Fruit fly (Drosophila melanogaster) whole organism, embryonic: ENCODE measurements around the gene CG32829.

Experiments
- Aef1 ChIP-seq: fragments of 200-800 bp; sonication (Bioruptor generic); IDR thresholded peaks from 3 replicates; pipeline ENCODE4 v1.3.6; 2022; ENCODE audit warnings: missing biosample characterization, missing genetic modification characterization
- CG10209 ChIP-seq: fragments of 200-800 bp; sonication (Bioruptor generic); optimal IDR thresholded peaks from 3 replicates; lab custom pipeline; 2017; ENCODE audit warnings: missing biosample characterization, mild to moderate bottlenecking, missing genetic modification characterization, missing genetic modification reagents
- CG10274 ChIP-seq: fragments of 200-800 bp; sonication (Bioruptor generic); optimal IDR thresholded peaks from 3 replicates; lab custom pipeline; 2017; ENCODE audit warnings: missing biosample characterization, mild to moderate bottlenecking, missing genetic modification characterization
- CG10979 ChIP-seq: fragments of 200-800 bp; sonication (Bioruptor generic); optimal IDR thresholded peaks from 2 replicates; lab custom pipeline; 2018; ENCODE audit warnings: missing biosample characterization, mild to moderate bottlenecking, missing genetic modification characterization, moderate library complexity
- CG12659 ChIP-seq: fragments of 200-800 bp; sonication (Bioruptor generic); optimal IDR thresholded peaks from 3 replicates; lab custom pipeline; 2017; ENCODE audit warnings: mild to moderate bottlenecking, missing biosample characterization, missing genetic modification reagents, missing genetic modification characterization
- CG13775 ChIP-seq: fragments of 200-800 bp; sonication (Bioruptor generic); optimal IDR thresholded peaks from 3 replicates; lab custom pipeline; 2017; ENCODE audit warnings: missing biosample characterization, mild to moderate bottlenecking, missing genetic modification characterization
- CG15514 ChIP-seq: fragments of 200-800 bp; sonication (Bioruptor generic); optimal IDR thresholded peaks from 3 replicates; lab custom pipeline; 2017; ENCODE audit warnings: missing biosample characterization, missing genetic modification characterization, mild to moderate bottlenecking, moderate library complexity, missing genetic modification reagents
- CG15696 ChIP-seq: fragments of 200-800 bp; sonication (Bioruptor generic); optimal IDR thresholded peaks from 2 replicates; lab custom pipeline; 2019; ENCODE audit warnings: missing biosample characterization, mild to moderate bottlenecking, missing genetic modification characterization, moderate library complexity
- CG17912 ChIP-seq: fragments of 200-800 bp; sonication (Bioruptor generic); optimal IDR thresholded peaks from 2 replicates; lab custom pipeline; 2018; ENCODE audit warnings: missing biosample characterization, mild to moderate bottlenecking, missing genetic modification characterization
- CG18262 ChIP-seq: fragments of 200-800 bp; optimal IDR thresholded peaks from 3 replicates; lab custom pipeline; 2019; ENCODE audit warnings: missing biosample characterization, mild to moderate bottlenecking, missing genetic modification characterization, moderate library complexity
- CG2129 ChIP-seq: fragments of 200-800 bp; sonication (Bioruptor generic); IDR thresholded peaks from 2 replicates; pipeline ENCODE4 v1.3.6; 2022; ENCODE audit warnings: missing biosample characterization, missing genetic modification characterization; ENCODE audit not compliant: partially characterized antibody
- CG2202 ChIP-seq: fragments of 200-800 bp; sonication (Bioruptor generic); optimal IDR thresholded peaks from 2 replicates; lab custom pipeline; 2018; ENCODE audit warnings: missing biosample characterization, mild to moderate bottlenecking, missing genetic modification characterization
- CG33557 ChIP-seq: fragments of 200-800 bp; sonication (Bioruptor generic); optimal IDR thresholded peaks from 2 replicates; lab custom pipeline; 2019; ENCODE audit warnings: missing biosample characterization, mild to moderate bottlenecking, missing genetic modification characterization, moderate library complexity
- CG34376 ChIP-seq: fragments of 200-800 bp; sonication (Bioruptor generic); optimal IDR thresholded peaks from 2 replicates; lab custom pipeline; 2018; ENCODE audit warnings: missing biosample characterization, mild to moderate bottlenecking, missing genetic modification characterization
- CG34422 ChIP-seq: fragments of 200-800 bp; sonication (Bioruptor generic); IDR thresholded peaks from 3 replicates; pipeline ENCODE4 v1.3.6; 2022; ENCODE audit warnings: missing biosample characterization, missing genetic modification characterization
- CG4328 ChIP-seq: fragments of 200-800 bp; sonication (Bioruptor generic); optimal IDR thresholded peaks from 3 replicates; lab custom pipeline; 2017; ENCODE audit warnings: missing biosample characterization, missing genetic modification reagents, missing genetic modification characterization
- CG6272 ChIP-seq: fragments of 200-800 bp; sonication (Bioruptor generic); IDR thresholded peaks from 2 replicates; pipeline ENCODE4 v1.3.6; 2022; ENCODE audit warnings: missing biosample characterization, missing genetic modification characterization
- CG6765 ChIP-seq: fragments of 200-800 bp; sonication (Bioruptor generic); optimal IDR thresholded peaks from 3 replicates; lab custom pipeline; 2017; ENCODE audit warnings: missing biosample characterization, mild to moderate bottlenecking, missing genetic modification characterization
- CG9215 ChIP-seq: fragments of 200-800 bp; sonication (Bioruptor generic); IDR thresholded peaks from 2 replicates; pipeline ENCODE4 v1.3.6; 2022; ENCODE audit warnings: missing biosample characterization, missing genetic modification characterization
- CG9817 ChIP-seq: fragments of 200-800 bp; sonication (Bioruptor generic); optimal IDR thresholded peaks from 2 replicates; lab custom pipeline; 2018; ENCODE audit warnings: missing biosample characterization, mild to moderate bottlenecking, missing genetic modification characterization, moderate library complexity
- Chrac-16 ChIP-seq: fragments of 200-800 bp; sonication (Bioruptor generic); optimal IDR thresholded peaks from 3 replicates; lab custom pipeline; 2016; ENCODE audit warnings: missing biosample characterization, missing genetic modification characterization
- Doc3 ChIP-seq: fragments of 200-800 bp; sonication (Bioruptor generic); IDR thresholded peaks from 3 replicates; pipeline ENCODE4 v1.3.6; 2022; ENCODE audit warnings: missing biosample characterization, missing genetic modification characterization; ENCODE audit not compliant: partially characterized antibody
- Fer1 ChIP-seq: fragments of 200-800 bp; sonication (Bioruptor generic); optimal IDR thresholded peaks from 2 replicates; lab custom pipeline; 2017; ENCODE audit warnings: missing biosample characterization, mild to moderate bottlenecking, missing genetic modification characterization
- MESR4 ChIP-seq: fragments of 200-800 bp; sonication (Bioruptor generic); optimal IDR thresholded peaks from 2 replicates; lab custom pipeline; 2018; ENCODE audit warnings: missing biosample characterization, mild to moderate bottlenecking, missing genetic modification characterization, moderate library complexity
- PHDP ChIP-seq: fragments of 200-800 bp; sonication (Bioruptor generic); optimal IDR thresholded peaks from 3 replicates; lab custom pipeline; 2018; ENCODE audit warnings: missing biosample characterization, mild to moderate bottlenecking, missing genetic modification characterization, moderate library complexity
- amos ChIP-seq: fragments of 200-800 bp; sonication (Bioruptor generic); IDR thresholded peaks from 2 replicates; pipeline ENCODE4 v1.3.6; 2022; ENCODE audit warnings: missing biosample characterization, missing genetic modification characterization; ENCODE audit not compliant: partially characterized antibody
- aop ChIP-seq: fragments of 200-800 bp; sonication (Bioruptor generic); IDR thresholded peaks from 2 replicates; pipeline ENCODE4 v1.3.6; 2022; ENCODE audit warnings: missing biosample characterization, missing genetic modification characterization
- bab2 ChIP-seq: fragments of 200-800 bp; sonication (Bioruptor generic); optimal IDR thresholded peaks from 2 replicates; lab custom pipeline; 2016; ENCODE audit warnings: missing biosample characterization, missing genetic modification characterization
- bbx ChIP-seq: fragments of 200-800 bp; sonication (Bioruptor generic); IDR thresholded peaks from 2 replicates; pipeline ENCODE4 v1.3.6; 2022; ENCODE audit warnings: missing biosample characterization, missing genetic modification characterization; ENCODE audit not compliant: partially characterized antibody
- caup ChIP-seq: fragments of 200-800 bp; sonication (Bioruptor generic); optimal IDR thresholded peaks from 3 replicates; lab custom pipeline; 2017; ENCODE audit warnings: missing biosample characterization, mild to moderate bottlenecking, missing genetic modification characterization, moderate library complexity; ENCODE audit not compliant: severe bottlenecking
- cwo ChIP-seq: fragments of 200-800 bp; sonication (Bioruptor generic); optimal IDR thresholded peaks from 3 replicates; lab custom pipeline; 2017; ENCODE audit warnings: missing biosample characterization, missing genetic modification characterization, mild to moderate bottlenecking, moderate library complexity, missing genetic modification reagents
- dmrt11E ChIP-seq: fragments of 200-800 bp; sonication (Bioruptor generic); optimal IDR thresholded peaks from 3 replicates; lab custom pipeline; 2018; ENCODE audit warnings: missing biosample characterization, mild to moderate bottlenecking, missing genetic modification characterization, moderate library complexity
- dpn ChIP-seq, 2 experiments: fragments of 200-800 bp; sonication (Bioruptor generic); optimal IDR thresholded peaks; 3 replicates each; lab custom pipeline; 2016; ENCODE audit warnings: missing biosample characterization in 2 of 2, missing genetic modification characterization in 2 of 2
- exex ChIP-seq: fragments of 200-800 bp; sonication (Bioruptor generic); optimal IDR thresholded peaks from 4 replicates; lab custom pipeline; 2018; ENCODE audit warnings: missing biosample characterization, mild to moderate bottlenecking, missing genetic modification characterization, moderate library complexity
- inv ChIP-seq: fragments of 200-800 bp; sonication (Bioruptor generic); IDR thresholded peaks from 2 replicates; pipeline ENCODE4 v1.3.6; 2022; ENCODE audit warnings: missing biosample characterization, missing genetic modification characterization; ENCODE audit not compliant: partially characterized antibody
- lola ChIP-seq, 3 experiments: fragments of >200 bp in 2 of 3; fragments of 200-800 bp in 1 of 3; sonication (Bioruptor generic) in 1 of 3; optimal IDR thresholded peaks; 2 replicates each; lab custom pipeline; 2017 to 2019; ENCODE audit warnings: missing biosample characterization in 3 of 3, missing genetic modification characterization in 3 of 3, mild to moderate bottlenecking in 1 of 3, moderate library complexity in 1 of 3
- nom ChIP-seq: fragments of 200-800 bp; sonication (Bioruptor generic); optimal IDR thresholded peaks from 2 replicates; lab custom pipeline; 2017; ENCODE audit warnings: missing biosample characterization, missing genetic modification characterization, mild to moderate bottlenecking, moderate library complexity, missing genetic modification reagents
- onecut ChIP-seq: fragments of 200-800 bp; sonication (Bioruptor generic); IDR thresholded peaks from 2 replicates; pipeline ENCODE4 v1.3.6; 2022; ENCODE audit warnings: missing biosample characterization, missing genetic modification characterization
- prd ChIP-seq, 3 experiments: fragments of >200 bp in 2 of 3; fragments of 200-800 bp in 1 of 3; sonication (Bioruptor generic) in 1 of 3; optimal IDR thresholded peaks in 2 of 3; IDR thresholded peaks in 1 of 3; 2 replicates in 2 of 3; 3 replicates in 1 of 3; pipeline versions ENCODE4 v1.3.6 to Lab custom; 2017 to 2022; ENCODE audit warnings: missing biosample characterization in 1 of 3, missing genetic modification characterization in 1 of 3
- pzg ChIP-seq: fragments of 200-800 bp; sonication (Bioruptor generic); optimal IDR thresholded peaks from 3 replicates; lab custom pipeline; 2018; ENCODE audit warnings: missing biosample characterization, mild to moderate bottlenecking, missing genetic modification characterization, moderate library complexity
- repo ChIP-seq: fragments of 200-800 bp; sonication (Bioruptor generic); optimal IDR thresholded peaks from 2 replicates; lab custom pipeline; 2016; ENCODE audit warnings: missing biosample characterization, missing genetic modification characterization
- sd ChIP-seq: fragments of 200-800 bp; sonication (Bioruptor generic); optimal IDR thresholded peaks from 3 replicates; lab custom pipeline; 2018; ENCODE audit warnings: missing biosample characterization, mild to moderate bottlenecking, missing genetic modification characterization, moderate library complexity
- tap ChIP-seq: fragments of 200-800 bp; optimal IDR thresholded peaks from 3 replicates; lab custom pipeline; 2019; ENCODE audit warnings: missing biosample characterization, mild to moderate bottlenecking, missing genetic modification characterization, moderate library complexity
- twi ChIP-seq: fragments of 200-800 bp; optimal IDR thresholded peaks from 2 replicates; lab custom pipeline; 2019; ENCODE audit warnings: missing biosample characterization, mild to moderate bottlenecking, missing genetic modification characterization, moderate library complexity
- wor ChIP-seq: fragments of 200-800 bp; sonication (Bioruptor generic); IDR thresholded peaks from 2 replicates; pipeline ENCODE4 v1.3.6; 2022; ENCODE audit warnings: missing biosample characterization, missing genetic modification characterization
- zen ChIP-seq: fragments of 200-800 bp; sonication (Bioruptor generic); optimal IDR thresholded peaks from 3 replicates; lab custom pipeline; 2018; ENCODE audit warnings: missing biosample characterization, mild to moderate bottlenecking, missing genetic modification characterization, moderate library complexity

The CG32829 gene

DNA sequence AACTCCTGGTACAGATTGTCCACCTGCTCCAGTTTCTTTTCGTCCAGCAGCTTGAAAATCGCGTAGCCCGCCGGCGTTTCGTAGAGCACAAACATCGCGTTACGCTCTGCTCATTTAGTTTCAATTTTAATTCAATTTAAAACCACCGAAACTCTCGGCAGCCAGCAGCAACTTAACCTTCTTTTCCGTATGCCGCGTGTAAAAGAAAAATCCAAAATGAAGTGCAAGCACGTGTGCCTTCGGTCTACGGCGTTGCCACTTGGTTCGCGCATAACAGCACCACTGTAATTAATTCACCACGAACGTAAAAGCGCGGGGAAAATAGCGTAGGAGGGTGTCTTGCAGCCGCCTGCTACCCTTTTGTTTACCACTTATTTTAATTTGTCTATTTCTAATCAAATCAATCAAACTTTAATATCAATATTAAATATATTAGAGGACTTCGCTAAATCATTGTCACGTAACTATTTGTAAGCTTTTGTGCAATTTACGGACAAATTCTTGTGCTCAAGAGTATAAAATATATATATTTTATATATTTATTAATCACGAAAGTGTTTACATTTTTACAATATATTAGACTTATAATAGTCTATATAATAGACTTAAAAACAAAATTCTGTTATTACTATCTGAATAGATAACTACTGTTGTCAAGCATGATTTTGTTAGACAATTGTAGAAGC, 2.4 kb upstream of the CG32829 start, which contains the start of gene nop5:
TSS of gene nop5 (minus strand) at position 227 of the 686 bp plus-strand sequence.
- TF ChIP-seq CG17912 (GFP tag; lab: Kevin White, UChicago) (no peak), CG10979 (tag; lab: Kevin White, UChicago) (peak; percentile 65), nom (peak; percentile 19), CG10274 (GFP tag; lab: Kevin White, UChicago) (peak; percentile 3), CG18262 (tag; lab: Kevin White, UChicago) (peak; percentile 88), prd (optimal IDR thresholded peaks at IDR 0.05; lab: Kevin White, UChicago) (no peak), prd (GFP tag; IDR thresholded peaks at IDR 0.05; lab: Robert Waterston, UW) (peak; percentile 37; the same call in 1 of the 3 replicates), inv (GFP tag; lab: Robert Waterston, UW) (no peak), dmrt11E (tag; lab: Kevin White, UChicago) (peak; percentile 76), CG2202 (no peak), cwo (GFP tag; lab: Kevin White, UChicago) (peak; percentile 88), lola (GFP tag; optimal IDR thresholded peaks at IDR 0.05; lab: Kevin White, UChicago) (peak in 1 of 3 experiments; percentile 75), PHDP (tag; lab: Kevin White, UChicago) (peak; percentile 36), CG13775 (GFP tag; lab: Kevin White, UChicago) (peak; percentile 73), bab2 (GFP tag; lab: Kevin White, UChicago) (no peak), tap (tag; lab: Kevin White, UChicago) (peak; percentile 67), twi (tag; lab: Kevin White, UChicago) (peak; percentile 24), Chrac-16 (GFP tag; lab: Kevin White, UChicago) (peak; percentile 33), CG34376 (peak; percentile 33), repo (GFP tag; lab: Kevin White, UChicago) (no peak), caup (GFP tag; lab: Kevin White, UChicago) (peak; percentile 37), CG33557 (GFP tag; lab: Kevin White, UChicago) (peak; percentile 74), pzg (GFP tag; lab: Kevin White, UChicago) (peak; percentile 47), Aef1 (GFP tag; lab: Robert Waterston, UW) (no peak), onecut (GFP tag; lab: Robert Waterston, UW) (0 out of 2 replicates have a peak, but pooled peaks have one; percentile 4), aop (GFP tag; lab: Robert Waterston, UW) (no peak), CG6765 (GFP tag; lab: Kevin White, UChicago) (peak; percentile 79), CG15696 (tag; lab: Kevin White, UChicago) (peak; percentile 65), CG9817 (peak; percentile 69), zen (tag; lab: Kevin White, UChicago) (peak; percentile 20), CG34422 (GFP tag; lab: Robert Waterston, UW) (peak; percentile 55; the same call in 1 of the 3 replicates), CG6272 (GFP tag; lab: Robert Waterston, UW) (no peak), CG9215 (GFP tag; lab: Robert Waterston, UW) (peak; percentile 37; the same call in 1 of the 2 replicates), CG10209 (GFP tag; lab: Kevin White, UChicago) (peak; percentile 73), CG12659 (peak; percentile 85), exex (tag; lab: Kevin White, UChicago) (peak; percentile 47), CG2129 (no peak), Doc3 (GFP tag; lab: Robert Waterston, UW) (no peak), CG4328 (GFP tag; lab: Kevin White, UChicago) (peak; percentile 84), wor (no peak), dpn (GFP tag; optimal IDR thresholded peaks at IDR 0.05; lab: Kevin White, UChicago) (peak; percentile 4 to 40), Fer1 (GFP tag; lab: Kevin White, UChicago) (peak; percentile 78), CG15514 (GFP tag; lab: Kevin White, UChicago) (peak; percentile 27), sd (tag; lab: Kevin White, UChicago) (peak; percentile 44), amos (no peak), MESR4 (GFP tag; lab: Kevin White, UChicago) (peak; percentile 90), bbx (GFP tag; lab: Robert Waterston, UW) (peak; percentile 64)
